Fruit fly (Drosophila melanogaster) whole organism, pupa: ENCODE data around the gene Toll-6.

ENCODE experiments used
- CG10348 ChIP-seq: fragments of 200-800 bp; sonication (Bioruptor generic); IDR thresholded peaks from 2 replicates; pipeline ENCODE4 v1.3.6; 2022; ENCODE audit warnings: missing biosample characterization, missing genetic modification characterization
- CG12605 ChIP-seq: fragments of 200-800 bp; sonication (Bioruptor generic); IDR thresholded peaks from 2 replicates; pipeline ENCODE4 v1.3.6; 2022; ENCODE audit warnings: missing biosample characterization, missing genetic modification characterization
- CG13204 ChIP-seq: fragments of 200-800 bp; sonication (Bioruptor generic); optimal IDR thresholded peaks from 2 replicates; lab custom pipeline; 2018; ENCODE audit warnings: missing biosample characterization, mild to moderate bottlenecking, missing genetic modification characterization, moderate library complexity
- CG14655 ChIP-seq: fragments of 200-800 bp; sonication (Bioruptor generic); optimal IDR thresholded peaks from 3 replicates; lab custom pipeline; 2017; ENCODE audit warnings: mild to moderate bottlenecking, missing biosample characterization, missing genetic modification reagents, missing genetic modification characterization
- CG15710 ChIP-seq: fragments of 200-800 bp; sonication (Bioruptor generic); optimal IDR thresholded peaks from 2 replicates; lab custom pipeline; 2018; ENCODE audit warnings: missing biosample characterization, mild to moderate bottlenecking, missing genetic modification characterization, moderate library complexity
- CG17806 ChIP-seq: fragments of 200-800 bp; sonication (Bioruptor generic); optimal IDR thresholded peaks from 2 replicates; lab custom pipeline; 2018; ENCODE audit warnings: missing biosample characterization, mild to moderate bottlenecking, missing genetic modification characterization, moderate library complexity
- CG32121 ChIP-seq: fragments of 200-800 bp; sonication (Bioruptor generic); IDR thresholded peaks from 2 replicates; pipeline ENCODE4 v1.3.6; 2022; ENCODE audit warnings: missing biosample characterization, missing genetic modification characterization
- CG34367 ChIP-seq: fragments of 200-800 bp; sonication (Bioruptor generic); optimal IDR thresholded peaks from 2 replicates; lab custom pipeline; 2018; ENCODE audit warnings: missing biosample characterization, mild to moderate bottlenecking, missing genetic modification characterization
- CG4496 ChIP-seq: fragments of 200-800 bp; sonication (Bioruptor generic); IDR thresholded peaks from 3 replicates; pipeline ENCODE4 v1.3.6; 2022; ENCODE audit warnings: missing biosample characterization, missing genetic modification characterization
- CG8159 ChIP-seq: fragments of 200-800 bp; sonication (Bioruptor generic); optimal IDR thresholded peaks from 3 replicates; lab custom pipeline; 2018; ENCODE audit warnings: missing biosample characterization, mild to moderate bottlenecking, missing genetic modification characterization, moderate library complexity
- CG8301 ChIP-seq: fragments of 200-800 bp; sonication (Bioruptor generic); optimal IDR thresholded peaks from 2 replicates; lab custom pipeline; 2018; ENCODE audit warnings: missing biosample characterization, mild to moderate bottlenecking, missing genetic modification characterization
- CG9948 ChIP-seq: fragments of 200-800 bp; sonication (Bioruptor generic); optimal IDR thresholded peaks from 2 replicates; lab custom pipeline; 2018; ENCODE audit warnings: missing biosample characterization, mild to moderate bottlenecking, missing genetic modification characterization, moderate library complexity
- D1 ChIP-seq: fragments of 200-800 bp; sonication (Bioruptor generic); optimal IDR thresholded peaks from 2 replicates; lab custom pipeline; 2018; ENCODE audit warnings: missing biosample characterization, mild to moderate bottlenecking, missing genetic modification characterization, moderate library complexity
- EcR ChIP-seq: fragments of 200-800 bp; sonication (Bioruptor generic); optimal IDR thresholded peaks from 3 replicates; lab custom pipeline; 2019; ENCODE audit warnings: missing biosample characterization, missing genetic modification characterization, mild to moderate bottlenecking, moderate library complexity, missing genetic modification reagents
- Ets98B ChIP-seq: fragments of 200-800 bp; sonication (Bioruptor generic); IDR thresholded peaks from 2 replicates; pipeline ENCODE4 v1.3.6; 2022; ENCODE audit warnings: missing biosample characterization, missing genetic modification characterization
- Pif1A ChIP-seq: fragments of 200-800 bp; sonication (Bioruptor generic); optimal IDR thresholded peaks from 3 replicates; lab custom pipeline; 2016; ENCODE audit warnings: missing biosample characterization, missing genetic modification characterization
- Pif1B ChIP-seq: fragments of 200-800 bp; sonication (Bioruptor generic); optimal IDR thresholded peaks from 3 replicates; lab custom pipeline; 2016; ENCODE audit warnings: missing biosample characterization, missing genetic modification characterization
- Snoo ChIP-seq: fragments of 200-800 bp; sonication (Bioruptor generic); optimal IDR thresholded peaks from 3 replicates; lab custom pipeline; 2017; ENCODE audit warnings: missing biosample characterization, mild to moderate bottlenecking, missing genetic modification characterization, inconsistent platforms
- fd96Ca ChIP-seq: fragments of 200-800 bp; sonication (Bioruptor generic); IDR thresholded peaks from 3 replicates; pipeline ENCODE4 v1.3.6; 2022; ENCODE audit warnings: missing biosample characterization, missing genetic modification characterization
- gl ChIP-seq: fragments of 200-800 bp; sonication (Bioruptor generic); optimal IDR thresholded peaks from 2 replicates; lab custom pipeline; 2018; ENCODE audit warnings: missing biosample characterization, mild to moderate bottlenecking, missing genetic modification characterization
- rn ChIP-seq: fragments of 200-800 bp; sonication (Bioruptor generic); IDR thresholded peaks from 2 replicates; pipeline ENCODE4 v1.3.6; 2022; ENCODE audit warnings: missing biosample characterization, missing genetic modification characterization

Gene Toll-6

dm6 chr3L:15315400-15315799 is 21.1 kb upstream of the Toll-6 start:
- TF ChIP-seq Snoo (tag; lab: Kevin White, UChicago) (no peak), CG14655 (GFP tag; lab: Kevin White, UChicago) (no peak), Pif1B (GFP tag; lab: Kevin White, UChicago) (no peak), fd96Ca (no peak), CG13204 (GFP tag; lab: Kevin White, UChicago) (no peak), D1 (tag; lab: Kevin White, UChicago) (no peak), CG17806 (tag; lab: Kevin White, UChicago) (no peak), CG8159 (no peak), CG34367 (no peak), CG4496 (GFP tag; lab: Robert Waterston, UW) (no peak), rn (no peak), CG9948 (no peak), EcR (no peak), Pif1A (GFP tag; lab: Kevin White, UChicago) (no peak), CG10348 (GFP tag; lab: Robert Waterston, UW) (no peak), gl (tag; lab: Kevin White, UChicago) (no peak), CG32121 (GFP tag; lab: Robert Waterston, UW) (no peak), CG8301 (no peak), Ets98B (GFP tag; lab: Robert Waterston, UW) (no peak)

dm6 chr3L:15320241-15320640 is 16.3 kb upstream of the Toll-6 start:
- TF ChIP-seq CG9948 = no peak
- no peak for TF ChIP-seq Pif1B (GFP tag; lab: Kevin White, UChicago)
- TF ChIP-seq EcR = no peak
- TF ChIP-seq CG17806 (tag; lab: Kevin White, UChicago) = no peak
- TF ChIP-seq Ets98B (GFP tag; lab: Robert Waterston, UW) = no peak
- no peak for TF ChIP-seq CG4496 (GFP tag; lab: Robert Waterston, UW)

DNA sequence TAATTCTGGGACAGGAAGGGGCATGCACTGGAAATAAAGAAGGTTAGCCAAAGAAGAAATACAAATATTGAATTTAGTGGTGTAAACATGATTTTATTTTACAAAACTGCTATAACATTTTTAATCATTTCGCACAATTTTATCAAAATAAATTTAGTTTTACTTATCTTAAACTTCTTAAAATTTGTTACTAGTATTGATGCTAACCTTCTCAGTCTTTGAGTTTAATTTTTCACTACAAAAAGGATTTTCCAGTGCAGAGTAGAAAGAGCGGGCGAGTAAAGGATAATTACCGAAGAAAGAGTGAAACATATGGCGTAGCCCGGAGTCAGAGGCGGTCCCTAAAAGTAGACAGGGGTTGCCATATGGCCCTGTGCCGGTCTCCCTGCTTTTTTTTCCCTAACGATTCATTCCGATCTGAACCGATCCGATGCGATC is 15.5 kb upstream of the Toll-6 start:
- TF ChIP-seq CG9948 (no peak), Snoo (tag; lab: Kevin White, UChicago) (no peak), Ets98B (GFP tag; lab: Robert Waterston, UW) (no peak), CG13204 (GFP tag; lab: Kevin White, UChicago) (no peak), CG32121 (GFP tag; lab: Robert Waterston, UW) (no peak), CG4496 (GFP tag; lab: Robert Waterston, UW) (no peak), gl (tag; lab: Kevin White, UChicago) (no peak), CG34367 (no peak), CG14655 (GFP tag; lab: Kevin White, UChicago) (no peak), D1 (tag; lab: Kevin White, UChicago) (no peak), CG10348 (GFP tag; lab: Robert Waterston, UW) (no peak), Pif1A (GFP tag; lab: Kevin White, UChicago) (no peak), CG8301 (no peak), Pif1B (GFP tag; lab: Kevin White, UChicago) (no peak), CG8159 (no peak), rn (no peak), CG17806 (tag; lab: Kevin White, UChicago) (no peak), CG15710 (tag; lab: Kevin White, UChicago) (no peak), fd96Ca (no peak)
- TF ChIP-seq, all 21 proteins: peak for 0

- TF ChIP-seq CG8301 (no peak), CG17806 (tag; lab: Kevin White, UChicago) (no peak), CG14655 (GFP tag; lab: Kevin White, UChicago) (no peak), D1 (tag; lab: Kevin White, UChicago) (no peak), rn (no peak), CG34367 (no peak), fd96Ca (no peak), CG32121 (GFP tag; lab: Robert Waterston, UW) (no peak), CG4496 (GFP tag; lab: Robert Waterston, UW) (no peak), CG8159 (no peak), EcR (no peak), Pif1A (GFP tag; lab: Kevin White, UChicago) (no peak), CG12605 (GFP tag; lab: Robert Waterston, UW) (no peak), gl (tag; lab: Kevin White, UChicago) (no peak), Snoo (tag; lab: Kevin White, UChicago) (no peak), Ets98B (GFP tag; lab: Robert Waterston, UW) (no peak), Pif1B (GFP tag; lab: Kevin White, UChicago) (no peak), CG9948 (no peak)
- TF ChIP-seq, all 21 proteins: peak for 0
Observed at dm6 chr3L:15322173-15322572, 14.3 kb upstream of the Toll-6 start.

DNA sequence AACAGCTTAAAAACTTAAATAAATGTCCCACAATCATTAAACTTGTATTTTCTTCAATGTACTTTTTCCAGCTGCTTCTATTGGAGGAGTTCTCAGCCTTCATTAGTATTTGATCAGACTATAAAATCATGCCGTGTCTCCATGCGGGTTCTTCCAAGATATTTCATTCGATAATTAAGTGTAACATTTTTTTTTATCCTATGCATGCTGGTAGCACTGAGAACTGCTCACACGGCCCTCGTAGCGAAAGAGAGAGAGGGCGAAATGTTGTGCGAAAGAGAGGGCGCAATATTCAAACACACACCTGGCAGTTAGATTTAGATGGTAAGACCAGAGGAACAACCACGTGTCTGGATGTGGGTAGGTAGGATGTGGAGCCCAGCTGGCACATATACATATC is 11.0 kb upstream of the Toll-6 start:
- TF ChIP-seq CG13204 (GFP tag; lab: Kevin White, UChicago) (no peak), CG12605 (GFP tag; lab: Robert Waterston, UW) (no peak), Pif1B (GFP tag; lab: Kevin White, UChicago) (no peak), CG17806 (tag; lab: Kevin White, UChicago) (no peak), CG9948 (no peak), Pif1A (GFP tag; lab: Kevin White, UChicago) (no peak), EcR (no peak), CG14655 (GFP tag; lab: Kevin White, UChicago) (no peak), D1 (tag; lab: Kevin White, UChicago) (no peak), CG4496 (GFP tag; lab: Robert Waterston, UW) (no peak), Ets98B (GFP tag; lab: Robert Waterston, UW) (no peak), CG15710 (tag; lab: Kevin White, UChicago) (no peak)
